1 fruit fly cellular context compared by ENCODE assay signal in the genomic region with DNA sequence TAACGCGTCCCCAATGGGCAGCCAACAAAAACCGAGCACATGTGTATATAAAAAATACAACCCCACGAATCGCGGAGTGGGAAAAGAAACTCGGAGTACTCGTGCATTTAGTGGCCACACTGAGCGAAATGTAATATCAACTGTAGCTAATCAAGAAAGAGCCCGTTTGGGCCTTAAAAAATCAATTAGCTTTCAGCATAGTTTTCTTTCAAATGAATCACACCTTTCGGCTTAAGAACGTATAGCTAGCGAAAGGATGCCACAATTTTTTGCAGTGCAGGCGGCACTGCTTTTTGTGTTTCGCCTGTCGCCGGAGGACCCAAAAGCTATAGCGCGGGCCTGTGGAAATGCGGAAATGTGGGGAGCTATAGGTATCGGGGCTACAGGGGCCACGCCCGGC.
A peak's percentile ranks its signal among the peaks of the same experiment; 100 is the strongest.
TF ChIP-seq lines count a peak whose summit lies in the region.

No protein-coding gene starts in this region.

TF ChIP-seq in whole organism, embryonic, 481 proteins besides CTCF, POLR2A, EP300 and RAD21 (continued from another document and continues in another):
- no peak for TF ChIP-seq CG34224 (GFP tag; IDR thresholded peaks at IDR 0.05; lab: Robert Waterston, UW; ENCODE audit: partially characterized antibody)
- no peak for TF ChIP-seq Sry-β (GFP tag; optimal IDR thresholded peaks at IDR 0.05; lab: Kevin White, UChicago)
- TF ChIP-seq Hmx (GFP tag; optimal IDR thresholded peaks at IDR 0.05; lab: Kevin White, UChicago): no peak
- TF ChIP-seq Deaf1 (tag; optimal IDR thresholded peaks at IDR 0.05; lab: Kevin White, UChicago): no peak
- peak; percentile 7 for TF ChIP-seq HLH54F (GFP tag; optimal IDR thresholded peaks at IDR 0.05; lab: Kevin White, UChicago)
- no peak for TF ChIP-seq sd (tag; optimal IDR thresholded peaks at IDR 0.05; lab: Kevin White, UChicago)
- TF ChIP-seq salm (tag; optimal IDR thresholded peaks at IDR 0.05; lab: Kevin White, UChicago): no peak
- no peak for TF ChIP-seq CHES-1-like (GFP tag; optimal IDR thresholded peaks at IDR 0.05; lab: Kevin White, UChicago)
- TF ChIP-seq CG8765 (GFP tag; IDR thresholded peaks at IDR 0.05; lab: Robert Waterston, UW): no peak
- TF ChIP-seq PHDP (tag; optimal IDR thresholded peaks at IDR 0.05; lab: Kevin White, UChicago): peak; percentile 40
- peak; percentile 24 for TF ChIP-seq org-1 (GFP tag; optimal IDR thresholded peaks at IDR 0.05; lab: Kevin White, UChicago)
- no peak for TF ChIP-seq usp (GFP tag; optimal IDR thresholded peaks at IDR 0.05; lab: Kevin White, UChicago)
- peak; percentile 48 for TF ChIP-seq CG12071 (GFP tag; optimal IDR thresholded peaks at IDR 0.05; lab: Kevin White, UChicago)
- no peak for TF ChIP-seq E2f2 (GFP tag; IDR thresholded peaks at IDR 0.05; lab: Robert Waterston, UW)
- no peak for TF ChIP-seq CG10543 (GFP tag; optimal IDR thresholded peaks at IDR 0.05; lab: Kevin White, UChicago)
- TF ChIP-seq slbo (GFP tag; IDR thresholded peaks at IDR 0.05; lab: Robert Waterston, UW): peak; percentile 46
- TF ChIP-seq CG14965 (GFP tag; optimal IDR thresholded peaks at IDR 0.05; lab: Kevin White, UChicago; ENCODE audit: borderline replicate concordance): no peak
- no peak for TF ChIP-seq br (optimal IDR thresholded peaks at IDR 0.05; lab: Kevin White, UChicago)
- no peak for TF ChIP-seq gsb-n (tag; optimal IDR thresholded peaks at IDR 0.05; lab: Kevin White, UChicago)
- TF ChIP-seq Mad (GFP tag; optimal IDR thresholded peaks at IDR 0.05; lab: Kevin White, UChicago): no peak
- TF ChIP-seq CG42726 (GFP tag; IDR thresholded peaks at IDR 0.05; lab: Robert Waterston, UW; ENCODE audit: partially characterized antibody): no peak
- TF ChIP-seq da (GFP tag; optimal IDR thresholded peaks at IDR 0.05; lab: Kevin White, UChicago): no peak
- no peak for TF ChIP-seq CG6254 (GFP tag; optimal IDR thresholded peaks at IDR 0.05; lab: Kevin White, UChicago)
- no peak for TF ChIP-seq CG3995 (GFP tag; optimal IDR thresholded peaks at IDR 0.05; lab: Kevin White, UChicago)
- TF ChIP-seq unc-4 (GFP tag; IDR thresholded peaks at IDR 0.05; lab: Robert Waterston, UW; ENCODE audit: partially characterized antibody): no peak
- no peak for TF ChIP-seq Lim3 (GFP tag; IDR thresholded peaks at IDR 0.05; lab: Robert Waterston, UW)
- no peak for TF ChIP-seq dm (GFP tag; optimal IDR thresholded peaks at IDR 0.05; lab: Kevin White, UChicago)
- no peak for TF ChIP-seq D19B (GFP tag; optimal IDR thresholded peaks at IDR 0.05; lab: Kevin White, UChicago)
- no peak for TF ChIP-seq CG9215 (GFP tag; IDR thresholded peaks at IDR 0.05; lab: Robert Waterston, UW)
- no peak for TF ChIP-seq CG11723 (GFP tag; optimal IDR thresholded peaks at IDR 0.05; lab: Kevin White, UChicago)
- no peak for TF ChIP-seq TFAM (GFP tag; optimal IDR thresholded peaks at IDR 0.05; lab: Kevin White, UChicago)
- peak; percentile 16 for TF ChIP-seq lilli (GFP tag; optimal IDR thresholded peaks at IDR 0.05; lab: Kevin White, UChicago)
- TF ChIP-seq HmgZ (tag; optimal IDR thresholded peaks at IDR 0.05; lab: Kevin White, UChicago): no peak
- TF ChIP-seq Tbp (GFP tag; optimal IDR thresholded peaks at IDR 0.05; lab: Kevin White, UChicago): no peak
- peak; percentile 44 for TF ChIP-seq ind (GFP tag; optimal IDR thresholded peaks at IDR 0.05; lab: Kevin White, UChicago)
- no peak for TF ChIP-seq Dip2 (GFP tag; IDR thresholded peaks at IDR 0.05; lab: Robert Waterston, UW)
- peak; percentile 4 for TF ChIP-seq CG1529 (GFP tag; optimal IDR thresholded peaks at IDR 0.05; lab: Kevin White, UChicago)
- TF ChIP-seq CG4707 (GFP tag; optimal IDR thresholded peaks at IDR 0.05; lab: Kevin White, UChicago): no peak
- peak; percentile 17 for TF ChIP-seq CG3281 (GFP tag; optimal IDR thresholded peaks at IDR 0.05; lab: Kevin White, UChicago)
- no peak for TF ChIP-seq hbn (GFP tag; IDR thresholded peaks at IDR 0.05; lab: Robert Waterston, UW; ENCODE audit: partially characterized antibody)
- TF ChIP-seq NFAT (GFP tag; IDR thresholded peaks at IDR 0.05; lab: Robert Waterston, UW): no peak
- TF ChIP-seq CG13287 (GFP tag; IDR thresholded peaks at IDR 0.05; lab: Robert Waterston, UW; ENCODE audit: partially characterized antibody): no peak
- no peak for TF ChIP-seq Ets97D (GFP tag; optimal IDR thresholded peaks at IDR 0.05; lab: Kevin White, UChicago)
- no peak for TF ChIP-seq CG2116 (GFP tag; optimal IDR thresholded peaks at IDR 0.05; lab: Kevin White, UChicago)
- peak; percentile 37 for TF ChIP-seq E2f1 (GFP tag; IDR thresholded peaks at IDR 0.05; lab: Robert Waterston, UW)
- no peak for TF ChIP-seq CG10267 (tag; optimal IDR thresholded peaks at IDR 0.05; lab: Kevin White, UChicago)
- TF ChIP-seq CG14441 (GFP tag; IDR thresholded peaks at IDR 0.05; lab: Robert Waterston, UW): 0 out of 2 replicates have a peak, but pooled peaks have one; percentile 31
- no peak for TF ChIP-seq Taf1 (GFP tag; IDR thresholded peaks at IDR 0.05; lab: Robert Waterston, UW)
- TF ChIP-seq tgo (GFP tag; IDR thresholded peaks at IDR 0.05; lab: Robert Waterston, UW): 0 out of 3 replicates have a peak, but pooled peaks have one; percentile 32
- TF ChIP-seq Asciz (GFP tag; optimal IDR thresholded peaks at IDR 0.05; lab: Kevin White, UChicago): no peak
- TF ChIP-seq Mes4 (GFP tag; optimal IDR thresholded peaks at IDR 0.05; lab: Kevin White, UChicago): no peak
- TF ChIP-seq CG14667 (GFP tag; IDR thresholded peaks at IDR 0.05; lab: Robert Waterston, UW): peak; percentile 32; the same call in 1 of the 2 replicates
- TF ChIP-seq CG6813 (GFP tag; optimal IDR thresholded peaks at IDR 0.05; lab: Kevin White, UChicago): peak; percentile 26
- TF ChIP-seq D19A (tag; optimal IDR thresholded peaks at IDR 0.05; lab: Kevin White, UChicago): no peak
- no peak for TF ChIP-seq CG8089 (GFP tag; optimal IDR thresholded peaks at IDR 0.05; lab: Kevin White, UChicago)
- TF ChIP-seq HLH3B (GFP tag; IDR thresholded peaks at IDR 0.05; lab: Robert Waterston, UW): 0 out of 2 replicates have a peak, but pooled peaks have one; percentile 15
- TF ChIP-seq CG9437 (GFP tag; optimal IDR thresholded peaks at IDR 0.05; lab: Kevin White, UChicago): no peak
- no peak for TF ChIP-seq prd (optimal IDR thresholded peaks at IDR 0.05; lab: Kevin White, UChicago)
- peak; percentile 42; the same call in 1 of the 3 replicates for TF ChIP-seq prd (GFP tag; IDR thresholded peaks at IDR 0.05; lab: Robert Waterston, UW)
- TF ChIP-seq CG4360 (GFP tag; IDR thresholded peaks at IDR 0.05; lab: Robert Waterston, UW): no peak
- peak; percentile 40 for TF ChIP-seq unpg (GFP tag; optimal IDR thresholded peaks at IDR 0.05; lab: Kevin White, UChicago)
- no peak for TF ChIP-seq tup (GFP tag; optimal IDR thresholded peaks at IDR 0.05; lab: Kevin White, UChicago)
- TF ChIP-seq slp2 (GFP tag; optimal IDR thresholded peaks at IDR 0.05; lab: Kevin White, UChicago): no peak
- TF ChIP-seq Ptx1 (GFP tag; IDR thresholded peaks at IDR 0.05; lab: Robert Waterston, UW): peak; percentile 46; the same call in 1 of the 2 replicates
- TF ChIP-seq twi (tag; optimal IDR thresholded peaks at IDR 0.05; lab: Kevin White, UChicago): no peak
- TF ChIP-seq chm (GFP tag; IDR thresholded peaks at IDR 0.05; lab: Robert Waterston, UW): no peak
- TF ChIP-seq jigr1 (GFP tag; IDR thresholded peaks at IDR 0.05; lab: Robert Waterston, UW): no peak
- TF ChIP-seq Nf-YA (GFP tag; IDR thresholded peaks at IDR 0.05; lab: Robert Waterston, UW): no peak
- TF ChIP-seq vnd (GFP tag; IDR thresholded peaks at IDR 0.05; lab: Robert Waterston, UW; ENCODE audit: partially characterized antibody): no peak
- no peak for TF ChIP-seq Adf1 (GFP tag; IDR thresholded peaks at IDR 0.05; lab: Robert Waterston, UW)
- no peak for TF ChIP-seq CG9609 (GFP tag; optimal IDR thresholded peaks at IDR 0.05; lab: Kevin White, UChicago)
- no peak for TF ChIP-seq tio (GFP tag; optimal IDR thresholded peaks at IDR 0.05; lab: Kevin White, UChicago)
- TF ChIP-seq exex (tag; optimal IDR thresholded peaks at IDR 0.05; lab: Kevin White, UChicago): no peak
- TF ChIP-seq CG1024 (GFP tag; IDR thresholded peaks at IDR 0.05; lab: Robert Waterston, UW): no peak; the same call in 1 of the 2 replicates
- no peak for TF ChIP-seq CrebB (tag; optimal IDR thresholded peaks at IDR 0.05; lab: Kevin White, UChicago)
- TF ChIP-seq CG2889 (GFP tag; IDR thresholded peaks at IDR 0.05; lab: Robert Waterston, UW): no peak
- 0 out of 3 replicates have a peak, but pooled peaks have one; percentile 10 for TF ChIP-seq ken (GFP tag; IDR thresholded peaks at IDR 0.05; lab: Robert Waterston, UW)
- TF ChIP-seq CG30403 (GFP tag; optimal IDR thresholded peaks at IDR 0.05; lab: Kevin White, UChicago): peak; percentile 32
- no peak for TF ChIP-seq kay (GFP tag; optimal IDR thresholded peaks at IDR 0.05; lab: Kevin White, UChicago)
- no peak for TF ChIP-seq CG11247 (GFP tag; IDR thresholded peaks at IDR 0.05; lab: Robert Waterston, UW)
- TF ChIP-seq dati (GFP tag; IDR thresholded peaks at IDR 0.05; lab: Robert Waterston, UW): no peak
- TF ChIP-seq kah (GFP tag; optimal IDR thresholded peaks at IDR 0.05; lab: Kevin White, UChicago): no peak
- TF ChIP-seq lbe (GFP tag; optimal IDR thresholded peaks at IDR 0.05; lab: Kevin White, UChicago): no peak
- TF ChIP-seq CG8281 (tag; optimal IDR thresholded peaks at IDR 0.05; lab: Kevin White, UChicago): no peak
- no peak for TF ChIP-seq CG2129 (GFP tag; IDR thresholded peaks at IDR 0.05; lab: Robert Waterston, UW; ENCODE audit: partially characterized antibody)
- TF ChIP-seq CG7556 (GFP tag; optimal IDR thresholded peaks at IDR 0.05; lab: Kevin White, UChicago): peak; percentile 37
- 0 out of 3 replicates have a peak, but pooled peaks have one; percentile 29 for TF ChIP-seq CG17361 (GFP tag; IDR thresholded peaks at IDR 0.05; lab: Robert Waterston, UW)
- TF ChIP-seq vfl (GFP tag; optimal IDR thresholded peaks at IDR 0.05; lab: Kevin White, UChicago): no peak
- no peak for TF ChIP-seq Bteb2 (GFP tag; optimal IDR thresholded peaks at IDR 0.05; lab: Kevin White, UChicago)
- TF ChIP-seq slou (GFP tag; optimal IDR thresholded peaks at IDR 0.05; lab: Kevin White, UChicago): no peak
- TF ChIP-seq CG2202 (tag; optimal IDR thresholded peaks at IDR 0.05; lab: Kevin White, UChicago): no peak
- no peak for TF ChIP-seq Sry-δ (GFP tag; optimal IDR thresholded peaks at IDR 0.05; lab: Kevin White, UChicago)
- TF ChIP-seq CG4282 (GFP tag; optimal IDR thresholded peaks at IDR 0.05; lab: Kevin White, UChicago): no peak
- peak; percentile 10 for TF ChIP-seq Ssrp (tag; optimal IDR thresholded peaks at IDR 0.05; lab: Kevin White, UChicago)
- peak; percentile 8 for TF ChIP-seq CG6854 (GFP tag; optimal IDR thresholded peaks at IDR 0.05; lab: Kevin White, UChicago)
- TF ChIP-seq dmrt11E (tag; optimal IDR thresholded peaks at IDR 0.05; lab: Kevin White, UChicago): no peak
- TF ChIP-seq gsb (GFP tag; IDR thresholded peaks at IDR 0.05; lab: Robert Waterston, UW): no peak
- peak; percentile 27 for TF ChIP-seq CoRest (tag; optimal IDR thresholded peaks at IDR 0.05; lab: Kevin White, UChicago)
- TF ChIP-seq Atf3 (GFP tag; optimal IDR thresholded peaks at IDR 0.05; lab: Kevin White, UChicago): no peak
- TF ChIP-seq BtbVII (GFP tag; optimal IDR thresholded peaks at IDR 0.05; lab: Kevin White, UChicago): no peak
- TF ChIP-seq CG15011 (GFP tag; optimal IDR thresholded peaks at IDR 0.05; lab: Kevin White, UChicago): no peak
- TF ChIP-seq pita (GFP tag; optimal IDR thresholded peaks at IDR 0.05; lab: Kevin White, UChicago): no peak
- TF ChIP-seq CG13296 (GFP tag; optimal IDR thresholded peaks at IDR 0.05; lab: Kevin White, UChicago): no peak
- no peak for TF ChIP-seq Usf (GFP tag; optimal IDR thresholded peaks at IDR 0.05; lab: Kevin White, UChicago)
- TF ChIP-seq CG7357 (GFP tag; IDR thresholded peaks at IDR 0.05; lab: Robert Waterston, UW): no peak
- TF ChIP-seq z (GFP tag; IDR thresholded peaks at IDR 0.05; lab: Robert Waterston, UW): no peak
- TF ChIP-seq CG31224 (GFP tag; IDR thresholded peaks at IDR 0.05; lab: Robert Waterston, UW): no peak
- TF ChIP-seq fd102C (GFP tag; optimal IDR thresholded peaks at IDR 0.05; lab: Kevin White, UChicago): no peak
- TF ChIP-seq YL-1 (GFP tag; optimal IDR thresholded peaks at IDR 0.05; lab: Kevin White, UChicago): no peak
- TF ChIP-seq CG10959 (GFP tag; IDR thresholded peaks at IDR 0.05; lab: Robert Waterston, UW): no peak
- no peak for TF ChIP-seq sima (GFP tag; optimal IDR thresholded peaks at IDR 0.05; lab: Kevin White, UChicago)
- no peak for TF ChIP-seq CG18011 (GFP tag; optimal IDR thresholded peaks at IDR 0.05; lab: Kevin White, UChicago)
- peak in 1 of 2 experiments; percentile 23 for TF ChIP-seq chif (GFP tag; optimal IDR thresholded peaks at IDR 0.05; lab: Kevin White, UChicago)
- TF ChIP-seq abd-A (tag; optimal IDR thresholded peaks at IDR 0.05; lab: Kevin White, UChicago): no peak
- TF ChIP-seq CG8924 (tag; optimal IDR thresholded peaks at IDR 0.05; lab: Kevin White, UChicago): peak; percentile 2
- TF ChIP-seq en (GFP tag; optimal IDR thresholded peaks at IDR 0.05; lab: Kevin White, UChicago): no peak
- TF ChIP-seq Ada2b (GFP tag; IDR thresholded peaks at IDR 0.05; lab: Robert Waterston, UW): 0 out of 2 replicates have a peak, but pooled peaks have one; percentile 24
- TF ChIP-seq sqz (GFP tag; optimal IDR thresholded peaks at IDR 0.05; lab: Kevin White, UChicago): no peak
- no peak for TF ChIP-seq CG34422 (GFP tag; IDR thresholded peaks at IDR 0.05; lab: Robert Waterston, UW)
- no peak for TF ChIP-seq CG11560 (tag; IDR thresholded peaks at IDR 0.05; lab: Robert Waterston, UW)
- TF ChIP-seq CG6175 (GFP tag; IDR thresholded peaks at IDR 0.05; lab: Robert Waterston, UW): no peak
- TF ChIP-seq dimm (GFP tag; IDR thresholded peaks at IDR 0.05; lab: Robert Waterston, UW): no peak
- no peak for TF ChIP-seq lola (GFP tag; optimal IDR thresholded peaks at IDR 0.05; lab: Kevin White, UChicago)
- TF ChIP-seq Atf-2 (GFP tag; optimal IDR thresholded peaks at IDR 0.05; lab: Kevin White, UChicago): no peak
- TF ChIP-seq bowl (GFP tag; IDR thresholded peaks at IDR 0.05; lab: Robert Waterston, UW): no peak
- no peak for TF ChIP-seq CG43689 (GFP tag; IDR thresholded peaks at IDR 0.05; lab: Robert Waterston, UW)
- no peak for TF ChIP-seq toy (GFP tag; IDR thresholded peaks at IDR 0.05; lab: Robert Waterston, UW)
- TF ChIP-seq Rfx (GFP tag; IDR thresholded peaks at IDR 0.05; lab: Robert Waterston, UW): peak; percentile 43; the same call in 1 of the 2 replicates
- peak; percentile 34 for TF ChIP-seq Meics (GFP tag; optimal IDR thresholded peaks at IDR 0.05; lab: Kevin White, UChicago)
- TF ChIP-seq inv (GFP tag; IDR thresholded peaks at IDR 0.05; lab: Robert Waterston, UW; ENCODE audit: partially characterized antibody): no peak
- no peak for TF ChIP-seq Dp (GFP tag; optimal IDR thresholded peaks at IDR 0.05; lab: Kevin White, UChicago)
